Worm (Caenorhabditis elegans) whole organism, young adult: ENCODE measurements around the gene age-1.
A peak's percentile ranks its signal among the peaks of the same experiment; 100 is the strongest.

Source experiments
- B0035.1 ChIP-seq: sonication (generic microtip); optimal IDR thresholded peaks from 2 replicates; lab custom pipeline; 2016; ENCODE audit warnings: missing genetic modification characterization, mild to moderate bottlenecking, missing compliant biosample characterization, missing genotype, missing genetic modification reagents
- B0261.1 ChIP-seq: sonication (generic microtip); optimal IDR thresholded peaks from 2 replicates; lab custom pipeline; 2016; ENCODE audit warnings: mild to moderate bottlenecking, missing genetic modification characterization, moderate library complexity, missing compliant biosample characterization
- C06A6.2 ChIP-seq: fragments of 200-800 bp; sonication (Bioruptor generic); conservative IDR thresholded peaks from 2 replicates; pipeline ENCODE4 v1.3.6; 2022; ENCODE audit warnings: missing genetic modification characterization, missing compliant biosample characterization
- D2030.7 ChIP-seq: fragments of 200-800 bp; sonication (Bioruptor generic); IDR thresholded peaks from 2 replicates; pipeline ENCODE4 v1.3.6; 2022; ENCODE audit warnings: missing genetic modification reagents, missing genetic modification characterization, missing compliant biosample characterization
- F22D6.2 ChIP-seq: sonication (generic microtip); optimal IDR thresholded peaks from 2 replicates; lab custom pipeline; 2016; ENCODE audit warnings: mild to moderate bottlenecking, missing genetic modification characterization, missing compliant biosample characterization
- F23B12.7 ChIP-seq: sonication (generic microtip); optimal IDR thresholded peaks from 2 replicates; lab custom pipeline; 2017; ENCODE audit warnings: missing genetic modification characterization, mild to moderate bottlenecking, missing compliant biosample characterization, antibody characterized with exemption, moderate library complexity; ENCODE audit not compliant: insufficient read depth
- F33H1.4 ChIP-seq: fragments of 200-800 bp; sonication (Bioruptor generic); IDR thresholded peaks from 2 replicates; pipeline ENCODE4 v1.3.6; 2022; ENCODE audit warnings: missing genetic modification reagents, missing genetic modification characterization, missing compliant biosample characterization
- F39B2.1 ChIP-seq: fragments of 200-800 bp; sonication (Bioruptor generic); IDR thresholded peaks from 2 replicates; pipeline ENCODE4 v1.3.6; 2022; ENCODE audit warnings: missing genetic modification reagents, missing genetic modification characterization, missing compliant biosample characterization
- F49E8.2 ChIP-seq: sonication (generic microtip); optimal IDR thresholded peaks from 3 replicates; lab custom pipeline; 2017; ENCODE audit warnings: missing genetic modification characterization, mild to moderate bottlenecking, missing compliant biosample characterization, antibody characterized with exemption, moderate library complexity; ENCODE audit not compliant: insufficient read depth
- F55B11.4 ChIP-seq: sonication (generic microtip); optimal IDR thresholded peaks from 2 replicates; lab custom pipeline; 2016; ENCODE audit warnings: missing compliant biosample characterization, missing genetic modification characterization, borderline replicate concordance; ENCODE audit not compliant: insufficient read depth
- F57C9.4 ChIP-seq: sonication (generic microtip); optimal IDR thresholded peaks from 2 replicates; lab custom pipeline; 2017; ENCODE audit warnings: mild to moderate bottlenecking, missing genetic modification characterization, missing compliant biosample characterization
- Y56A3A.18 ChIP-seq: fragments of 200-800 bp; sonication (Bioruptor generic); IDR thresholded peaks from 2 replicates; pipeline ENCODE4 v1.3.6; 2022; ENCODE audit warnings: missing genetic modification reagents, missing genetic modification characterization, missing compliant biosample characterization
- Y95B8A.8 ChIP-seq: fragments of 200-800 bp; sonication (Bioruptor generic); IDR thresholded peaks from 2 replicates; pipeline ENCODE4 v1.3.6; 2022; ENCODE audit warnings: missing genetic modification reagents, missing genetic modification characterization, missing compliant biosample characterization
- aptf-3 ChIP-seq: fragments of 200-800 bp; sonication (Bioruptor generic); IDR thresholded peaks from 2 replicates; pipeline ENCODE4 v1.3.6; 2022; ENCODE audit warnings: missing genetic modification characterization, missing compliant biosample characterization
- attf-3 ChIP-seq: fragments of 200-800 bp; sonication (Bioruptor generic); conservative IDR thresholded peaks from 2 replicates; pipeline ENCODE4 v1.3.6; 2022; ENCODE audit warnings: missing genetic modification reagents, missing genetic modification characterization, missing compliant biosample characterization
- ceh-100 ChIP-seq: fragments of 200-800 bp; sonication (Bioruptor generic); IDR thresholded peaks from 2 replicates; pipeline ENCODE4 v1.3.6; 2022; ENCODE audit warnings: missing genetic modification reagents, missing genetic modification characterization, missing compliant biosample characterization
- ceh-40 ChIP-seq: fragments of 200-800 bp; sonication (Bioruptor generic); IDR thresholded peaks from 2 replicates; pipeline ENCODE4 v1.3.6; 2022; ENCODE audit warnings: missing genetic modification characterization, missing compliant biosample characterization
- chd-7 ChIP-seq: sonication (generic microtip); optimal IDR thresholded peaks from 2 replicates; lab custom pipeline; 2016; ENCODE audit warnings: mild to moderate bottlenecking, missing genetic modification characterization, moderate library complexity, missing compliant biosample characterization
- egrh-3 ChIP-seq: fragments of 200-800 bp; sonication (Bioruptor generic); IDR thresholded peaks from 2 replicates; pipeline ENCODE4 v1.3.6; 2022; ENCODE audit warnings: missing genetic modification reagents, missing genetic modification characterization, missing compliant biosample characterization
- ets-4 ChIP-seq: fragments of 200-800 bp; sonication (Bioruptor generic); optimal IDR thresholded peaks from 2 replicates; lab custom pipeline; 2018; ENCODE audit warnings: mild to moderate bottlenecking, missing genetic modification characterization, missing compliant biosample characterization
- fkh-3 ChIP-seq: sonication (generic microtip); optimal IDR thresholded peaks from 2 replicates; lab custom pipeline; 2016; ENCODE audit warnings: mild to moderate bottlenecking, missing genetic modification characterization, missing compliant biosample characterization
- hlh-26 ChIP-seq: fragments of 200-800 bp; sonication (Bioruptor generic); conservative IDR thresholded peaks from 2 replicates; pipeline ENCODE4 v1.3.6; 2022; ENCODE audit warnings: missing genetic modification reagents, missing genetic modification characterization, missing compliant biosample characterization
- hmg-1.2 ChIP-seq: fragments of 200-800 bp; sonication (Bioruptor generic); IDR thresholded peaks from 2 replicates; pipeline ENCODE4 v1.3.6; 2022; ENCODE audit warnings: missing genetic modification reagents, missing genetic modification characterization, missing compliant biosample characterization
- hmg-20 ChIP-seq: fragments of 200-800 bp; sonication (Bioruptor generic); IDR thresholded peaks from 2 replicates; pipeline ENCODE4 v1.3.6; 2022; ENCODE audit warnings: missing genetic modification reagents, missing genetic modification characterization, missing compliant biosample characterization
- lin-26 ChIP-seq: fragments of 200-800 bp; sonication (Bioruptor generic); IDR thresholded peaks from 2 replicates; pipeline ENCODE4 v1.3.6; 2022; ENCODE audit warnings: missing genetic modification reagents, missing genetic modification characterization, missing compliant biosample characterization
- lin-54 ChIP-seq: fragments of 200-800 bp; sonication (Bioruptor generic); optimal IDR thresholded peaks from 2 replicates; lab custom pipeline; 2018; ENCODE audit warnings: mild to moderate bottlenecking, missing genetic modification characterization, missing compliant biosample characterization
- lsl-1 ChIP-seq: fragments of 200-800 bp; sonication (Bioruptor generic); optimal IDR thresholded peaks from 2 replicates; lab custom pipeline; 2018; ENCODE audit warnings: mild to moderate bottlenecking, missing genetic modification characterization, moderate library complexity, missing compliant biosample characterization
- madf-3 ChIP-seq: fragments of 200-800 bp; sonication (Bioruptor generic); IDR thresholded peaks from 2 replicates; pipeline ENCODE4 v1.3.6; 2022; ENCODE audit warnings: missing genetic modification reagents, missing genetic modification characterization, missing compliant biosample characterization
- madf-8 ChIP-seq: fragments of 200-800 bp; sonication (Bioruptor generic); conservative IDR thresholded peaks from 2 replicates; pipeline ENCODE4 v1.3.6; 2022; ENCODE audit warnings: missing genetic modification reagents, missing genetic modification characterization, missing compliant biosample characterization
- mes-4 ChIP-seq: sonication (generic microtip); optimal IDR thresholded peaks from 2 replicates; lab custom pipeline; 2016; ENCODE audit warnings: missing genotype, missing genetic modification characterization, missing compliant biosample characterization
- mxl-1 ChIP-seq: sonication (generic microtip); optimal IDR thresholded peaks from 2 replicates; lab custom pipeline; 2016; ENCODE audit warnings: missing genetic modification characterization, missing compliant biosample characterization
- nfya-1 ChIP-seq: sonication (generic microtip); optimal IDR thresholded peaks from 2 replicates; lab custom pipeline; 2017; ENCODE audit warnings: antibody characterized with exemption, missing compliant biosample characterization, missing genetic modification characterization, borderline replicate concordance; ENCODE audit not compliant: insufficient read depth
- nfyb-1 ChIP-seq: fragments of 200-800 bp; sonication (Bioruptor generic); IDR thresholded peaks from 2 replicates; pipeline ENCODE4 v1.3.6; 2022; ENCODE audit warnings: missing genetic modification reagents, missing genetic modification characterization, missing compliant biosample characterization
- nhr-120 ChIP-seq: fragments of 200-800 bp; sonication (Bioruptor generic); IDR thresholded peaks from 2 replicates; pipeline ENCODE4 v1.3.6; 2022; ENCODE audit warnings: missing genetic modification characterization, missing compliant biosample characterization
- nhr-80 ChIP-seq: sonication (generic microtip); optimal IDR thresholded peaks from 2 replicates; lab custom pipeline; 2016; ENCODE audit warnings: missing genetic modification characterization, missing compliant biosample characterization
- rec-8 ChIP-seq, 2 experiments: sonication (generic microtip); optimal IDR thresholded peaks; 2 replicates each; lab custom pipeline; 2016; ENCODE audit warnings: mild to moderate bottlenecking in 2 of 2, missing genetic modification characterization in 2 of 2, missing genetic modification reagents in 2 of 2, missing genotype in 2 of 2, missing biosample characterization in 1 of 2, missing compliant biosample characterization in 1 of 2, moderate library complexity in 1 of 2
- repo-1 ChIP-seq: sonication (generic microtip); optimal IDR thresholded peaks from 2 replicates; lab custom pipeline; 2017; ENCODE audit warnings: mild to moderate bottlenecking, missing genetic modification characterization, missing compliant biosample characterization
- sdz-38 ChIP-seq: sonication (generic microtip); optimal IDR thresholded peaks from 2 replicates; lab custom pipeline; 2016; ENCODE audit warnings: missing genotype, missing genetic modification characterization, missing compliant biosample characterization
- snpc-1.1 ChIP-seq: sonication (generic microtip); optimal IDR thresholded peaks from 2 replicates; lab custom pipeline; 2017; ENCODE audit warnings: missing genetic modification characterization, mild to moderate bottlenecking, missing compliant biosample characterization, antibody characterized with exemption, moderate library complexity, missing genotype, missing genetic modification reagents; ENCODE audit not compliant: insufficient read depth
- snpc-1.3 ChIP-seq: sonication (generic microtip); optimal IDR thresholded peaks from 2 replicates; lab custom pipeline; 2017; ENCODE audit warnings: missing genetic modification characterization, mild to moderate bottlenecking, missing compliant biosample characterization, antibody characterized with exemption, moderate library complexity, missing genotype, missing genetic modification reagents; ENCODE audit not compliant: insufficient read depth
- somi-1 ChIP-seq: fragments of 200-800 bp; sonication (Bioruptor generic); optimal IDR thresholded peaks from 2 replicates; lab custom pipeline; 2018; ENCODE audit warnings: mild to moderate bottlenecking, missing genetic modification characterization, missing compliant biosample characterization
- tlf-1 ChIP-seq: fragments of 200-800 bp; sonication (Bioruptor generic); optimal IDR thresholded peaks from 2 replicates; lab custom pipeline; 2018; ENCODE audit warnings: mild to moderate bottlenecking, missing genetic modification characterization, missing compliant biosample characterization
- xnd-1 ChIP-seq: sonication (generic microtip); optimal IDR thresholded peaks from 2 replicates; lab custom pipeline; 2016; ENCODE audit warnings: missing genotype, missing genetic modification reagents, missing genetic modification characterization, missing compliant biosample characterization
- zfh-2 ChIP-seq: fragments of 200-800 bp; sonication (Bioruptor generic); conservative IDR thresholded peaks from 2 replicates; pipeline ENCODE4 v1.3.6; 2022; ENCODE audit warnings: missing genetic modification reagents, missing genetic modification characterization, missing compliant biosample characterization
- ztf-25 ChIP-seq: fragments of 200-800 bp; sonication (Bioruptor generic); IDR thresholded peaks from 2 replicates; pipeline ENCODE4 v1.3.6; 2022; ENCODE audit warnings: missing genetic modification reagents, missing genetic modification characterization, missing compliant biosample characterization
- ztf-6 ChIP-seq: fragments of 200-800 bp; sonication (Bioruptor generic); IDR thresholded peaks from 2 replicates; pipeline ENCODE4 v1.3.6; 2022; ENCODE audit warnings: missing genetic modification reagents, missing genetic modification characterization, missing compliant biosample characterization

age-1 gene

DNA sequence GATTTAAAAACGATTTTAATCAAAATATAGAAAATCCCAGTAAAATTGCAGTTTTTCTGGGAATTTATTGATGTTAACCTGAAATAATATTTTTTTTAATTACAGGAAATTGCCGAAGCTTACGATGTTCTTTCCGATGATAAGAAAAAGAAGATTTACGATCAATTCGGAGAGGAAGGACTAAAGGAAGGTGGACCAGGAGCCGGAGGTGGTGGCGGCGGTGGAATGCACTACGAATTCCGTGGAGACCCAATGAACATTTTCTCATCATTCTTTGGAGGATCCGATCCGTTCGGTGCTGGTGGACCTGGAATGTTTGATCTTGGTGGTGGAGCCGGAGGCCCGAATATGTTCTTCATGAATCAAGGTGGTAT lies 19.1 kb upstream of the age-1 start:
- no peak for TF ChIP-seq hlh-26
- no peak for TF ChIP-seq Y95B8A.8
- no peak for TF ChIP-seq lsl-1 (GFP tag; lab: Kevin White, UChicago)
- TF ChIP-seq zfh-2 (GFP tag; lab: Robert Waterston, UW): peak; percentile 64
- TF ChIP-seq lin-26 (GFP tag; lab: Robert Waterston, UW): 0 out of 2 replicates have a peak, but pooled peaks have one; percentile 12
- TF ChIP-seq Y56A3A.18 (GFP tag; lab: Robert Waterston, UW): no peak
- no peak for TF ChIP-seq xnd-1 (tag; lab: Kevin White, UChicago)
- peak; percentile 38; the same call in 1 of the 2 replicates for TF ChIP-seq nfyb-1
- no peak for TF ChIP-seq C06A6.2
- no peak for TF ChIP-seq chd-7
- TF ChIP-seq F57C9.4 (tag; lab: Kevin White, UChicago): no peak
- peak; percentile 1 for TF ChIP-seq lin-54

DNA sequence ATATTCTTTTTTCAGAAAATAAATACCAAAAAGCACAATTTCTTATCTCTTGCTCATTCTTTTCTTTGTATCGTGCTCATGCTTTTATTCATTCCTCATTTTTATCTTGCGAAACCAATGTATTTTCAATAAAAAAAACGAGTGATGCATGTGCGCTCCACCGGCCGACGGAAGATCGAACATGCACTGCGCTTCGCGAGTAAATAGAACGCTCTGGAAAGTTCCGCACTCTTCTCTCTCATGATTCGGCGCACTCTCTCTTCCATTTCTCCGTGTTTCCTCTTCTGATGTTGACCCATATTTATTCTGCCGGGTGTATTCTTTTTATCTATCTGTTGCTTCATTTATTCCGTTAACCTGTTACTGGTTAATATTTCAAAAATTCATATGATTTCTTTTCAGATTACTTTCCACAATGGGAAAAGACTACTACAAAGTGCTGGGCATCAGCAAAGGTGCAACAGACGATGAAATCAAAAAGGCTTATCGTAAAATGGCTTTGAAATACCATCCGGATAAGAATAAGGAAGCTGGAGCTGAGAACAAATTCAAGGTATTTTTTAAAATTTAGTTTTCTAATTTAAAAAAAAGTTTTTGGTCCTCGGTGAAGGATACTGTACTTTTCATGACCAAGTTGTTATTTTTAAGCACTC lies 18.6 kb upstream of the age-1 start, which contains the start of gene dnj-13:
TSS of gene dnj-13 (plus strand) at position 403 of the 653 bp plus-strand sequence.
- TF ChIP-seq ceh-40 (GFP tag; lab: Robert Waterston, UW) (peak; percentile 86), F55B11.4 (tag; lab: Kevin White, UChicago) (no peak), rec-8 (tag; optimal IDR thresholded peaks at IDR 0.05; lab: Kevin White, UChicago) (no peak), ztf-6 (GFP tag; lab: Robert Waterston, UW) (no peak), fkh-3 (peak; percentile 76), aptf-3 (GFP tag; lab: Robert Waterston, UW) (peak; percentile 89; the same call in 1 of the 2 replicates), nfya-1 (no peak), somi-1 (GFP tag; lab: Kevin White, UChicago) (peak; percentile 90), F33H1.4 (GFP tag; lab: Robert Waterston, UW) (peak; percentile 83), F23B12.7 (tag; lab: Kevin White, UChicago) (peak; percentile 87), hmg-20 (GFP tag; lab: Robert Waterston, UW) (peak; percentile 84), nhr-80 (peak; percentile 45), attf-3 (GFP tag; lab: Robert Waterston, UW) (peak; percentile 80), snpc-1.3 (tag; lab: Kevin White, UChicago) (peak; percentile 67), ets-4 (no peak), F49E8.2 (peak; percentile 78), mxl-1 (tag; lab: Kevin White, UChicago) (no peak), egrh-3 (GFP tag; lab: Robert Waterston, UW) (peak; percentile 54), D2030.7 (GFP tag; lab: Robert Waterston, UW) (peak; percentile 92), sdz-38 (no peak), mes-4 (tag; lab: Kevin White, UChicago) (no peak), ceh-100 (GFP tag; lab: Robert Waterston, UW) (peak; percentile 93), xnd-1 (tag; lab: Kevin White, UChicago) (no peak), hmg-1.2 (GFP tag; lab: Robert Waterston, UW) (peak; percentile 79), nhr-120 (GFP tag; lab: Robert Waterston, UW) (no peak), F22D6.2 (tag; lab: Kevin White, UChicago) (peak; percentile 81), tlf-1 (GFP tag; lab: Kevin White, UChicago) (peak; percentile 96), hlh-26 (no peak), B0261.1 (tag; lab: Kevin White, UChicago) (peak; percentile 39), madf-8 (GFP tag; lab: Robert Waterston, UW) (peak; percentile 77), madf-3 (peak; percentile 94), repo-1 (tag; lab: Kevin White, UChicago) (peak; percentile 91), F39B2.1 (peak; percentile 93), snpc-1.1 (tag; lab: Kevin White, UChicago) (no peak), ztf-25 (GFP tag; lab: Robert Waterston, UW) (peak; percentile 85; the same call in 1 of the 2 replicates), B0035.1 (tag; lab: Kevin White, UChicago) (peak; percentile 39)
